Fruit fly (Drosophila melanogaster) whole organism, embryonic: ENCODE measurements around the gene nan.

Experiments
- Awh ChIP-seq: fragments of 200-800 bp; sonication (Bioruptor generic); IDR thresholded peaks from 2 replicates; pipeline ENCODE4, ENCODE4 v1.3.6; 2022; ENCODE audit warnings: missing biosample characterization, missing genetic modification characterization
- CG11247 ChIP-seq: fragments of 200-800 bp; sonication (Bioruptor generic); IDR thresholded peaks from 2 replicates; pipeline ENCODE4 v1.3.6; 2022; ENCODE audit warnings: missing biosample characterization, missing genetic modification characterization
- CG12236 ChIP-seq: fragments of 200-800 bp; sonication (Bioruptor generic); optimal IDR thresholded peaks from 2 replicates; lab custom pipeline; 2016; ENCODE audit warnings: missing biosample characterization, missing genetic modification characterization
- CG12299 ChIP-seq: fragments of 200-800 bp; sonication (Bioruptor generic); optimal IDR thresholded peaks from 2 replicates; lab custom pipeline; 2018; ENCODE audit warnings: missing biosample characterization, mild to moderate bottlenecking, missing genetic modification characterization
- CG13287 ChIP-seq: fragments of 200-800 bp; sonication (Bioruptor generic); IDR thresholded peaks from 2 replicates; pipeline ENCODE4 v1.3.6; 2022; ENCODE audit warnings: missing biosample characterization, missing genetic modification characterization; ENCODE audit not compliant: partially characterized antibody
- CG1529 ChIP-seq: fragments of 200-800 bp; sonication (Bioruptor generic); optimal IDR thresholded peaks from 3 replicates; lab custom pipeline; 2018; ENCODE audit warnings: missing biosample characterization, missing genetic modification characterization
- CG17328 ChIP-seq: fragments of 200-800 bp; sonication (Bioruptor generic); IDR thresholded peaks from 2 replicates; pipeline ENCODE4 v1.3.6; 2022; ENCODE audit warnings: missing biosample characterization, missing genetic modification characterization
- CG17612 ChIP-seq: fragments of 200-800 bp; sonication (Bioruptor generic); IDR thresholded peaks from 2 replicates; pipeline ENCODE4 v1.3.6; 2022; ENCODE audit warnings: missing biosample characterization, missing genetic modification characterization
- CG18262 ChIP-seq: fragments of 200-800 bp; optimal IDR thresholded peaks from 3 replicates; lab custom pipeline; 2019; ENCODE audit warnings: missing biosample characterization, mild to moderate bottlenecking, missing genetic modification characterization, moderate library complexity
- CG18619 ChIP-seq: fragments of 200-800 bp; sonication (Bioruptor generic); optimal IDR thresholded peaks from 3 replicates; lab custom pipeline; 2017; ENCODE audit warnings: missing biosample characterization, mild to moderate bottlenecking, missing genetic modification characterization
- CG3163 ChIP-seq: fragments of 200-800 bp; sonication (Bioruptor generic); optimal IDR thresholded peaks from 3 replicates; lab custom pipeline; 2016; ENCODE audit warnings: missing biosample characterization, missing genetic modification characterization
- CG33213 ChIP-seq: fragments of 200-800 bp; sonication (Bioruptor generic); optimal IDR thresholded peaks from 3 replicates; lab custom pipeline; 2016; ENCODE audit warnings: missing biosample characterization, missing genetic modification characterization
- CG3838 ChIP-seq: fragments of 200-800 bp; sonication (Bioruptor generic); optimal IDR thresholded peaks from 3 replicates; lab custom pipeline; 2016; ENCODE audit warnings: missing biosample characterization, missing genetic modification characterization
- CG43689 ChIP-seq: fragments of 200-800 bp; sonication (Bioruptor generic); IDR thresholded peaks from 2 replicates; pipeline ENCODE4 v1.3.6; 2022; ENCODE audit warnings: missing biosample characterization, missing genetic modification characterization
- CG4404 ChIP-seq: fragments of 200-800 bp; sonication (Bioruptor generic); IDR thresholded peaks from 2 replicates; pipeline ENCODE4 v1.3.6; 2022; ENCODE audit warnings: missing biosample characterization, missing genetic modification characterization
- CG4730 ChIP-seq: fragments of 200-800 bp; sonication (Bioruptor generic); IDR thresholded peaks from 2 replicates; pipeline ENCODE4 v1.3.6; 2022; ENCODE audit warnings: missing biosample characterization, missing genetic modification characterization
- CG5245 ChIP-seq: fragments of 200-800 bp; sonication (Bioruptor generic); optimal IDR thresholded peaks from 3 replicates; lab custom pipeline; 2016; ENCODE audit warnings: missing biosample characterization, missing genetic modification characterization
- CG6689 ChIP-seq: fragments of 200-800 bp; sonication (Bioruptor generic); IDR thresholded peaks from 2 replicates; pipeline ENCODE4 v1.3.6; 2022; ENCODE audit warnings: missing biosample characterization, missing genetic modification characterization
- CG6765 ChIP-seq: fragments of 200-800 bp; sonication (Bioruptor generic); optimal IDR thresholded peaks from 3 replicates; lab custom pipeline; 2017; ENCODE audit warnings: missing biosample characterization, mild to moderate bottlenecking, missing genetic modification characterization
- CG9215 ChIP-seq: fragments of 200-800 bp; sonication (Bioruptor generic); IDR thresholded peaks from 2 replicates; pipeline ENCODE4 v1.3.6; 2022; ENCODE audit warnings: missing biosample characterization, missing genetic modification characterization
- Chrac-16 ChIP-seq: fragments of 200-800 bp; sonication (Bioruptor generic); optimal IDR thresholded peaks from 3 replicates; lab custom pipeline; 2016; ENCODE audit warnings: missing biosample characterization, missing genetic modification characterization
- Dfd ChIP-seq, 2 experiments: fragments of >200 bp; optimal IDR thresholded peaks; 2 replicates each; lab custom pipeline; 2017; ENCODE audit warnings: missing biosample characterization in 2 of 2, missing genetic modification characterization in 2 of 2
- Fer1 ChIP-seq: fragments of 200-800 bp; sonication (Bioruptor generic); optimal IDR thresholded peaks from 2 replicates; lab custom pipeline; 2017; ENCODE audit warnings: missing biosample characterization, mild to moderate bottlenecking, missing genetic modification characterization
- H15 ChIP-seq: fragments of 200-800 bp; sonication (Bioruptor generic); IDR thresholded peaks from 3 replicates; pipeline ENCODE4 v1.3.6; 2022; ENCODE audit warnings: missing biosample characterization, missing genetic modification characterization
- HLH3B ChIP-seq: fragments of 200-800 bp; sonication (Bioruptor generic); IDR thresholded peaks from 2 replicates; pipeline ENCODE4 v1.3.6; 2022; ENCODE audit warnings: missing biosample characterization, missing genetic modification characterization
- Hr51 ChIP-seq, 2 experiments: fragments of 200-800 bp; sonication (Bioruptor generic); optimal IDR thresholded peaks; 2 replicates in 1 of 2; 3 replicates in 1 of 2; lab custom pipeline; 2016 to 2018; ENCODE audit warnings: missing biosample characterization in 2 of 2, missing genetic modification characterization in 2 of 2, mild to moderate bottlenecking in 1 of 2, moderate library complexity in 1 of 2
- Max ChIP-seq: fragments of 200-800 bp; sonication (Bioruptor generic); optimal IDR thresholded peaks from 2 replicates; lab custom pipeline; 2016; ENCODE audit warnings: missing biosample characterization, mild to moderate bottlenecking, missing genetic modification characterization
- Med ChIP-seq: fragments of 200-800 bp; sonication (Bioruptor generic); peaks from one replicate; lab custom pipeline; 2016; ENCODE audit warnings: missing biosample characterization, missing genetic modification characterization, mild to moderate bottlenecking, inconsistent platforms, moderate library complexity
- Oli ChIP-seq: fragments of 200-800 bp; sonication (Bioruptor generic); optimal IDR thresholded peaks from 2 replicates; lab custom pipeline; 2018; ENCODE audit warnings: missing biosample characterization, mild to moderate bottlenecking, missing genetic modification characterization, moderate library complexity
- Taf1 ChIP-seq: fragments of 200-800 bp; sonication (Bioruptor generic); IDR thresholded peaks from 2 replicates; pipeline ENCODE4 v1.3.6; 2022; ENCODE audit warnings: missing biosample characterization, missing genetic modification characterization
- aop ChIP-seq: fragments of 200-800 bp; sonication (Bioruptor generic); IDR thresholded peaks from 2 replicates; pipeline ENCODE4 v1.3.6; 2022; ENCODE audit warnings: missing biosample characterization, missing genetic modification characterization
- ara ChIP-seq: fragments of 200-800 bp; sonication (Bioruptor generic); IDR thresholded peaks from 2 replicates; pipeline ENCODE4 v1.3.6; 2022; ENCODE audit warnings: missing biosample characterization, missing genetic modification characterization
- br ChIP-seq: fragments of >200 bp; optimal IDR thresholded peaks from 2 replicates; lab custom pipeline; 2017
- cad ChIP-seq: fragments of >200 bp; optimal IDR thresholded peaks from 2 replicates; lab custom pipeline; 2017; ENCODE audit warnings: missing biosample characterization, missing genetic modification characterization
- ci ChIP-seq: fragments of 200-800 bp; sonication (Bioruptor generic); IDR thresholded peaks from 3 replicates; pipeline ENCODE4 v1.3.6; 2022; ENCODE audit warnings: missing biosample characterization, missing genetic modification characterization
- crol ChIP-seq: fragments of 200-800 bp; sonication (Bioruptor generic); IDR thresholded peaks from 2 replicates; pipeline ENCODE4 v1.3.6; 2022; ENCODE audit warnings: missing biosample characterization, missing genetic modification characterization
- dimm ChIP-seq: fragments of 200-800 bp; sonication (Bioruptor generic); IDR thresholded peaks from 2 replicates; pipeline ENCODE4 v1.3.6; 2022; ENCODE audit warnings: missing biosample characterization, missing genetic modification characterization
- dmrt99B ChIP-seq: fragments of 200-800 bp; sonication (Bioruptor generic); optimal IDR thresholded peaks from 2 replicates; lab custom pipeline; 2018; ENCODE audit warnings: missing biosample characterization, mild to moderate bottlenecking, missing genetic modification characterization, moderate library complexity
- eyg ChIP-seq: fragments of 200-800 bp; sonication (Bioruptor generic); optimal IDR thresholded peaks from 3 replicates; lab custom pipeline; 2016; ENCODE audit warnings: missing biosample characterization, missing genetic modification characterization
- gce ChIP-seq: fragments of 200-800 bp; sonication (Bioruptor generic); IDR thresholded peaks from 3 replicates; pipeline ENCODE4 v1.3.6; 2022; ENCODE audit warnings: missing biosample characterization, missing genetic modification characterization
- gsb ChIP-seq: fragments of 200-800 bp; sonication (Bioruptor generic); IDR thresholded peaks from 2 replicates; pipeline ENCODE4 v1.3.6; 2022; ENCODE audit warnings: missing biosample characterization, missing genetic modification characterization
- h ChIP-seq: fragments of >200 bp; optimal IDR thresholded peaks from 2 replicates; lab custom pipeline; 2017
- lov ChIP-seq, 2 experiments: fragments of 200-800 bp in 1 of 2; fragments of >200 bp in 1 of 2; sonication (Bioruptor generic) in 1 of 2; IDR thresholded peaks in 1 of 2; optimal IDR thresholded peaks in 1 of 2; 2 replicates in 1 of 2; 3 replicates in 1 of 2; pipeline versions ENCODE4 v1.3.6 to Lab custom; 2017 to 2022; ENCODE audit warnings: missing biosample characterization in 1 of 2, missing genetic modification characterization in 1 of 2
- nmo ChIP-seq: fragments of 200-800 bp; sonication (Bioruptor generic); optimal IDR thresholded peaks from 2 replicates; lab custom pipeline; 2018; ENCODE audit warnings: missing biosample characterization, mild to moderate bottlenecking, missing genetic modification characterization, moderate library complexity
- phol ChIP-seq: fragments of 200-800 bp; sonication (Bioruptor generic); optimal IDR thresholded peaks from 3 replicates; lab custom pipeline; 2018; ENCODE audit warnings: missing biosample characterization, mild to moderate bottlenecking, missing genetic modification characterization, moderate library complexity
- ranshi ChIP-seq: fragments of 200-800 bp; sonication (Bioruptor generic); IDR thresholded peaks from 2 replicates; pipeline ENCODE4 v1.3.6; 2022; ENCODE audit warnings: missing biosample characterization, missing genetic modification characterization
- row ChIP-seq: fragments of 200-800 bp; sonication (Bioruptor generic); IDR thresholded peaks from 3 replicates; pipeline ENCODE4 v1.3.6; 2022; ENCODE audit warnings: missing biosample characterization, missing genetic modification characterization
- sens-2 ChIP-seq: fragments of 200-800 bp; sonication (Bioruptor generic); IDR thresholded peaks from 2 replicates; pipeline ENCODE4 v1.3.6; 2022; ENCODE audit warnings: missing biosample characterization, missing genetic modification characterization
- sima ChIP-seq: fragments of 200-800 bp; sonication (Bioruptor generic); optimal IDR thresholded peaks from 2 replicates; lab custom pipeline; 2016; ENCODE audit warnings: missing biosample characterization, missing genetic modification characterization
- tna ChIP-seq: fragments of 200-800 bp; sonication (Bioruptor generic); IDR thresholded peaks from 2 replicates; pipeline ENCODE4 v1.3.6; 2022; ENCODE audit warnings: missing biosample characterization, missing genetic modification characterization; ENCODE audit not compliant: partially characterized antibody
- z ChIP-seq: fragments of 200-800 bp; sonication (Bioruptor generic); IDR thresholded peaks from 3 replicates; pipeline ENCODE4 v1.3.6; 2022; ENCODE audit warnings: missing biosample characterization, missing genetic modification characterization

nan gene

dm6 chr3L:14189957-14190624, 643 bp upstream of the nan start:
- 0 out of 3 replicates have a peak, but pooled peaks have one; percentile 23 for TF ChIP-seq H15
- peak; percentile 88 for TF ChIP-seq Med (GFP tag; lab: Kevin White, UChicago)
- peak; percentile 19; the same call in 1 of the 2 replicates for TF ChIP-seq CG17612 (GFP tag; lab: Robert Waterston, UW)
- TF ChIP-seq ara (GFP tag; lab: Robert Waterston, UW), result peak; percentile 80; the same call in 1 of the 2 replicates
- peak; percentile 89 for TF ChIP-seq CG17328 (GFP tag; lab: Robert Waterston, UW)
- no peak for TF ChIP-seq nmo (GFP tag; lab: Kevin White, UChicago)
- no peak for TF ChIP-seq gsb
- no peak for TF ChIP-seq cad (GFP tag; lab: Kevin White, UChicago)
- TF ChIP-seq tna (GFP tag; lab: Robert Waterston, UW), result no peak
- no peak for TF ChIP-seq CG18619 (GFP tag; lab: Kevin White, UChicago)
- no peak for TF ChIP-seq CG3163
- no peak for TF ChIP-seq Dfd (GFP tag; optimal IDR thresholded peaks at IDR 0.05; lab: Kevin White, UChicago)
- TF ChIP-seq CG11247 (GFP tag; lab: Robert Waterston, UW), result peak; percentile 64; the same call in 1 of the 2 replicates
- peak; percentile 50 for TF ChIP-seq Max
- peak; percentile 36 for TF ChIP-seq Oli
- TF ChIP-seq CG1529 (GFP tag; lab: Kevin White, UChicago), result peak; percentile 43
- TF ChIP-seq eyg (GFP tag; lab: Kevin White, UChicago), result no peak
- TF ChIP-seq CG4730 (GFP tag; lab: Robert Waterston, UW), result 0 out of 2 replicates have a peak, but pooled peaks have one; percentile 34
- peak; percentile 76 for TF ChIP-seq HLH3B (GFP tag; lab: Robert Waterston, UW)
- TF ChIP-seq CG12299 (tag; lab: Kevin White, UChicago), result no peak
- TF ChIP-seq ci (GFP tag; lab: Robert Waterston, UW), result peak; percentile 91
- TF ChIP-seq Taf1 (GFP tag; lab: Robert Waterston, UW), result no peak; the same call in 1 of the 2 replicates
- no peak; the same call in 1 of the 2 replicates for TF ChIP-seq CG13287 (GFP tag; lab: Robert Waterston, UW)
- no peak for TF ChIP-seq CG12236
- 0 out of 3 replicates have a peak, but pooled peaks have one; percentile 61 for TF ChIP-seq gce (GFP tag; lab: Robert Waterston, UW)
- no peak; the same call in 1 of the 2 replicates for TF ChIP-seq sens-2
- TF ChIP-seq crol (GFP tag; lab: Robert Waterston, UW), result no peak
- peak; percentile 76; the same call in 1 of the 2 replicates for TF ChIP-seq ranshi (GFP tag; lab: Robert Waterston, UW)
- TF ChIP-seq CG9215, result no peak
- TF ChIP-seq CG4404 (GFP tag; lab: Robert Waterston, UW), result no peak
- TF ChIP-seq CG3838 (GFP tag; lab: Kevin White, UChicago), result no peak
- no peak for TF ChIP-seq dimm (GFP tag; lab: Robert Waterston, UW)
- no peak for TF ChIP-seq CG43689 (GFP tag; lab: Robert Waterston, UW)
- no peak for TF ChIP-seq Fer1
- TF ChIP-seq Hr51 (GFP tag; optimal IDR thresholded peaks at IDR 0.05; lab: Kevin White, UChicago), result peak in 1 of 2 experiments; percentile 65
- TF ChIP-seq br, result no peak
- TF ChIP-seq phol (tag; lab: Kevin White, UChicago), result peak; percentile 50
- no peak for TF ChIP-seq Chrac-16 (GFP tag; lab: Kevin White, UChicago)
- no peak for TF ChIP-seq sima (GFP tag; lab: Kevin White, UChicago)
- TF ChIP-seq dmrt99B (tag; lab: Kevin White, UChicago), result peak; percentile 61
- no peak for TF ChIP-seq CG6765 (GFP tag; lab: Kevin White, UChicago)
- TF ChIP-seq lov (optimal IDR thresholded peaks at IDR 0.05; lab: Kevin White, UChicago), result no peak
- no peak for TF ChIP-seq lov (GFP tag; IDR thresholded peaks at IDR 0.05; lab: Robert Waterston, UW)
- peak; percentile 90 for TF ChIP-seq row
- no peak for TF ChIP-seq z
- TF ChIP-seq aop (GFP tag; lab: Robert Waterston, UW), result no peak
- TF ChIP-seq CG33213 (GFP tag; lab: Kevin White, UChicago), result peak; percentile 7
- no peak for TF ChIP-seq Awh (GFP tag; lab: Robert Waterston, UW)
- peak; percentile 55 for TF ChIP-seq CG18262 (tag; lab: Kevin White, UChicago)
- TF ChIP-seq h, result no peak
- TF ChIP-seq CG6689 (GFP tag; lab: Robert Waterston, UW), result peak; percentile 56; the same call in 1 of the 2 replicates
- TF ChIP-seq CG5245 (GFP tag; lab: Kevin White, UChicago), result peak; percentile 3
